Fruit fly (Drosophila melanogaster): ENCODE results near the gene CG11964.

Gene CG11964

DNA sequence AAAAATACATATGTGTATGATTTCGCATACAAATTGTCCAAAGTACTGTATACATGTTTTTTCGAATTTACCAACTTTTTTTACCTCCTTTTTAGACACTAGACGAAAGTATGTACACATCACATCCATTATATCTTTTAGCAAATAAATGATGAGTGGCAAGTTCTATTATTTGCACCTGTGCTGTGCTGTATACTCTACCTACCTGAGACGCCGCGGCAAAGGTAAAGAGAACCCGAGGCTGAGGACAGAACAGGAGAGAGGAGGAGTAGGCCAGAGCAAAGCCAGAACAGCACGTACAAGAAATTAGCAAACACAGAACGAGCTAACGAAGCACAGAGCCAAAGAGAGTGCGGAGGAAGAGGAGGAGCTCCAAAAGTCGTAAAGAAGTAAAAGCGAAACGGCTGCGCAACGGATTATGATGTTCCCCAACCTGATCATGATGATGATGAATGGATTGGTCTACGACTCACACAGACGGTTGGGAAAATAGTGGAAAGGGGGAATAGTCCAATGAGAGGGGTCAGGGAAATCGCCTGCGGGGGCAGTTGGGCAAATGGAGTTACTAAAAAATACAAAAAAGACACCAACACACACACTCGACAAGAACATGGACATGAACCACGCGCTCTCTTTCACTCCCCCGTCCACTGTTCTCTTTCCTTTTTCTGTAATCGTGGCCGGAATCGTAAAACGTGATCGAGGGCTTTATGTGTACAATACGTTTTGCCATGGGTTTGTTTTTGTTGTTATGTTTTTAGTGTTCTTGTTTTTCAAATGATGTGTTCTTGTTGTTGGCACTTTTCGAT, 16.8 kb downstream of the CG11964 start (continued):
- TF ChIP-seq Camta (GFP tag; optimal IDR thresholded peaks at IDR 0.05) = peak; percentile 67
- peak; percentile 67 for TF ChIP-seq twi (tag; optimal IDR thresholded peaks at IDR 0.05)
- no peak for TF ChIP-seq Dfd (GFP tag; optimal IDR thresholded peaks at IDR 0.05)
- peak; percentile 23 for TF ChIP-seq CG10654 (GFP tag; optimal IDR thresholded peaks at IDR 0.05)
- no peak for TF ChIP-seq bbx (GFP tag; IDR thresholded peaks at IDR 0.05; ENCODE audit: partially characterized antibody)
- TF ChIP-seq HLHmδ (GFP tag; optimal IDR thresholded peaks at IDR 0.05) = no peak
- TF ChIP-seq Ets65A (GFP tag) = peak; percentile 83
- peak; percentile 22 for TF ChIP-seq CG34376 (GFP tag; optimal IDR thresholded peaks at IDR 0.05)
- TF ChIP-seq NfI (GFP tag; optimal IDR thresholded peaks at IDR 0.05) = peak; percentile 63
- TF ChIP-seq CG14965 (GFP tag; optimal IDR thresholded peaks at IDR 0.05; ENCODE audit: borderline replicate concordance) = no peak
- TF ChIP-seq Oaz (GFP tag; IDR thresholded peaks at IDR 0.05) = no peak
- TF ChIP-seq Fer1 (GFP tag; optimal IDR thresholded peaks at IDR 0.05) = peak; percentile 77
- TF ChIP-seq Sin3A (optimal IDR thresholded peaks at IDR 0.05) = no peak
- peak; percentile 71 for TF ChIP-seq CG17568 (GFP tag; optimal IDR thresholded peaks at IDR 0.05)
- no peak for TF ChIP-seq chinmo (GFP tag; IDR thresholded peaks at IDR 0.05; ENCODE audit: partially characterized antibody)
- TF ChIP-seq CG14050 (GFP tag; IDR thresholded peaks at IDR 0.05) = no peak; the same call in 2 of the 3 replicates
- peak; percentile 73 for TF ChIP-seq Ssrp (tag; optimal IDR thresholded peaks at IDR 0.05)
- TF ChIP-seq CG10274 (GFP tag; optimal IDR thresholded peaks at IDR 0.05) = peak; percentile 69
- peak; percentile 69 for TF ChIP-seq CG2875 (GFP tag; optimal IDR thresholded peaks at IDR 0.05)
- no peak for TF ChIP-seq HmgD (GFP tag; optimal IDR thresholded peaks at IDR 0.05)
- peak; percentile 59 for TF ChIP-seq scrt (GFP tag; optimal IDR thresholded peaks at IDR 0.05)
- peak; percentile 47 for TF ChIP-seq CG8089 (GFP tag; optimal IDR thresholded peaks at IDR 0.05)
- TF ChIP-seq CG4328 (GFP tag; optimal IDR thresholded peaks at IDR 0.05) = peak; percentile 48
- TF ChIP-seq pita (GFP tag; optimal IDR thresholded peaks at IDR 0.05) = no peak
- no peak for TF ChIP-seq amos (GFP tag; IDR thresholded peaks at IDR 0.05; ENCODE audit: partially characterized antibody)
- peak; percentile 86 for TF ChIP-seq Asciz (GFP tag; optimal IDR thresholded peaks at IDR 0.05)
- TF ChIP-seq ab (GFP tag; optimal IDR thresholded peaks at IDR 0.05) = no peak
- peak; percentile 76 for TF ChIP-seq lmd (GFP tag; IDR thresholded peaks at IDR 0.05)
- TF ChIP-seq zfh2 (GFP tag; optimal IDR thresholded peaks at IDR 0.05) = peak; percentile 51
- no peak for TF ChIP-seq sim (GFP tag; IDR thresholded peaks at IDR 0.05)
- peak; percentile 83 for TF ChIP-seq CG12391 (tag; optimal IDR thresholded peaks at IDR 0.05)
- TF ChIP-seq cas (GFP tag; IDR thresholded peaks at IDR 0.05) = no peak
- peak; percentile 41 for TF ChIP-seq Sry-β (GFP tag; optimal IDR thresholded peaks at IDR 0.05)
- no peak for TF ChIP-seq Atf3 (GFP tag; optimal IDR thresholded peaks at IDR 0.05)
- peak; percentile 52 for TF ChIP-seq stwl (tag; optimal IDR thresholded peaks at IDR 0.05)
- peak; percentile 38; the same call in 1 of the 2 replicates for TF ChIP-seq esg (GFP tag; conservative IDR thresholded peaks at IDR 0.05)
- no peak for TF ChIP-seq Vsx1 (GFP tag; optimal IDR thresholded peaks at IDR 0.05)
- TF ChIP-seq CG8924 (tag; optimal IDR thresholded peaks at IDR 0.05) = peak; percentile 85
- TF ChIP-seq Meics (GFP tag; optimal IDR thresholded peaks at IDR 0.05) = peak; percentile 69
- TF ChIP-seq CG14667 (GFP tag; IDR thresholded peaks at IDR 0.05) = no peak
- peak; percentile 62 for TF ChIP-seq CG1529 (GFP tag; optimal IDR thresholded peaks at IDR 0.05)
- TF ChIP-seq CG12155 (GFP tag; optimal IDR thresholded peaks at IDR 0.05) = peak; percentile 48
- TF ChIP-seq Spps (tag; optimal IDR thresholded peaks at IDR 0.05) = peak; percentile 92
- TF ChIP-seq CG9932 (GFP tag; IDR thresholded peaks at IDR 0.05) = peak; percentile 45; the same call in 1 of the 2 replicates
- TF ChIP-seq CG17186 (GFP tag; optimal IDR thresholded peaks at IDR 0.05) = peak; percentile 48
- TF ChIP-seq CG3838 (GFP tag; optimal IDR thresholded peaks at IDR 0.05) = no peak
- TF ChIP-seq Ada2b (GFP tag; IDR thresholded peaks at IDR 0.05) = 0 out of 2 replicates have a peak, but pooled peaks have one; percentile 17
- 0 out of 2 replicates have a peak, but pooled peaks have one; percentile 47 for TF ChIP-seq aop (GFP tag; IDR thresholded peaks at IDR 0.05)
- peak; percentile 95 for TF ChIP-seq CG15696 (tag; optimal IDR thresholded peaks at IDR 0.05)
- peak; percentile 55 for TF ChIP-seq CTCF (GFP tag; optimal IDR thresholded peaks at IDR 0.05)

Data from whole organism, embryonic.